Worm (Caenorhabditis elegans) whole organism, L2 larva: Measurements from ENCODE around the gene clec-217.

Experiments used
- C34F6.9 ChIP-seq: fragments of 150-350 bp; optimal IDR thresholded peaks from 2 replicates; lab custom pipeline; 2014; ENCODE audit warnings: missing biosample characterization, missing genetic modification characterization
- F13H6.1 ChIP-seq: sonication (generic microtip); optimal IDR thresholded peaks from 2 replicates; lab custom pipeline; 2016; ENCODE audit warnings: missing genetic modification characterization, missing compliant biosample characterization
- ama-1 ChIP-seq: fragments of 150-350 bp; optimal IDR thresholded peaks from 2 replicates; lab custom pipeline; 2018; ENCODE audit warnings: inconsistent platforms
- blmp-1 ChIP-seq: sonication (generic microtip); optimal IDR thresholded peaks from 2 replicates; lab custom pipeline; 2017; ENCODE audit warnings: missing genetic modification characterization, mild to moderate bottlenecking, missing compliant biosample characterization, antibody characterized with exemption, moderate library complexity; ENCODE audit not compliant: insufficient read depth
- ceh-82 ChIP-seq: fragments of 150-350 bp; optimal IDR thresholded peaks from 2 replicates; lab custom pipeline; 2014; ENCODE audit warnings: missing biosample characterization, missing genetic modification characterization
- gmeb-1 ChIP-seq: fragments of 150-350 bp; optimal IDR thresholded peaks from 2 replicates; lab custom pipeline; 2014; ENCODE audit warnings: missing biosample characterization, missing genetic modification characterization
- lin-11 ChIP-seq: fragments of 150-350 bp; sonication (generic microtip); optimal IDR thresholded peaks from 2 replicates; lab custom pipeline; 2014; ENCODE audit warnings: missing biosample characterization, missing genetic modification characterization, inconsistent platforms, mixed read lengths
- lin-39 ChIP-seq: fragments of 150-350 bp; optimal IDR thresholded peaks from 2 replicates; lab custom pipeline; 2014; ENCODE audit warnings: missing biosample characterization, missing genetic modification reagents, missing genetic modification characterization
- mab-5 ChIP-seq: fragments of 150-350 bp; optimal IDR thresholded peaks from 2 replicates; lab custom pipeline; 2014; ENCODE audit warnings: missing biosample characterization, missing genetic modification characterization
- nhr-12 ChIP-seq: fragments of 150-350 bp; optimal IDR thresholded peaks from 2 replicates; lab custom pipeline; 2014; ENCODE audit warnings: missing biosample characterization, missing genetic modification characterization
- nhr-237 ChIP-seq: fragments of 150-350 bp; optimal IDR thresholded peaks from 2 replicates; lab custom pipeline; 2014; ENCODE audit warnings: missing biosample characterization, missing genetic modification characterization
- nhr-25 ChIP-seq: fragments of 150-350 bp; sonication (generic microtip); optimal IDR thresholded peaks from 3 replicates; lab custom pipeline; 2014; ENCODE audit warnings: missing biosample characterization, missing genetic modification characterization
- nhr-77 ChIP-seq: fragments of 150-350 bp; optimal IDR thresholded peaks from 2 replicates; lab custom pipeline; 2014; ENCODE audit warnings: missing biosample characterization, missing genetic modification characterization
- unc-62 ChIP-seq: fragments of 150-350 bp; optimal IDR thresholded peaks from 2 replicates; lab custom pipeline; 2014; ENCODE audit warnings: missing biosample characterization, missing genetic modification reagents, missing genetic modification characterization

DNA sequence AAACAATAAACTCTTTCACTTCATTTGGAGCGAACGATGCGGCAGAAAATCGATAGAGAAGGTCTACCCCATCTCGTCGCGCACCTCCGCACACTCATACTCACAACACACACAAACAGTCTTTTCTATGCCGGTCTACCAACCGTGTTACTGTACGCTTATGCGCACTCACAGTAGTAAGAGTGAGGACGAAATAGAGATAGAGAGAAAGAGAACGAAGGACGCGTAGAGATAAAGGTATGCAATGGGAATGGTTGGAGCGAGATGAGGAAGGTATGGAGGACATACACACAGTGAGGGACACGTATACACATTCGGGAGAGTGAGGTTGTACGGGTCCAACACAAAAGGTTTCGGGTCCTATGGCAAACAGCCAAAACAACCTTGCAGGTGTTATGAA is 20.2 kb upstream of the clec-217 start:
- TF ChIP-seq nhr-237 (tag; lab: Kevin White, UChicago) (no peak), C34F6.9 (tag; lab: Kevin White, UChicago) (no peak), gmeb-1 (tag; lab: Kevin White, UChicago) (peak; percentile 22), blmp-1 (tag; lab: Kevin White, UChicago) (no peak), unc-62 (GFP tag; lab: Kevin White, UChicago) (no peak), ceh-82 (tag; lab: Kevin White, UChicago) (no peak), lin-39 (tag; lab: Kevin White, UChicago) (no peak), mab-5 (tag; lab: Kevin White, UChicago) (no peak), nhr-12 (tag; lab: Kevin White, UChicago) (no peak), nhr-77 (tag; lab: Kevin White, UChicago) (no peak), ama-1 (no peak), F13H6.1 (tag; lab: Kevin White, UChicago) (peak; percentile 33), nhr-25 (tag; lab: Kevin White, UChicago) (peak; percentile 78), lin-11 (tag; lab: Kevin White, UChicago) (no peak)
